Worm (Caenorhabditis elegans): Measurements from ENCODE around the gene arx-4.

- TF ChIP-seq unc-62 (GFP tag; optimal IDR thresholded peaks at IDR 0.05) (peak; percentile 43), nhr-76 (tag; optimal IDR thresholded peaks at IDR 0.05) (no peak), elt-3 (tag; optimal IDR thresholded peaks at IDR 0.05) (no peak), ceh-43 (GFP tag; optimal IDR thresholded peaks at IDR 0.05) (no peak), tbx-8 (GFP tag; optimal IDR thresholded peaks at IDR 0.05) (no peak), nhr-28 (tag; optimal IDR thresholded peaks at IDR 0.05) (no peak)
These were observed 39.4 kb upstream of the arx-4 start, which contains the start of gene clec-149 for ce11 chrIII:822546-823272.

All from whole organism, mixed stage, embryonic.